Fruit fly (Drosophila melanogaster) whole organism: ENCODE measurements around the gene BOD1.

ENCODE experiments used
- Dll ChIP-seq: fragments of >200 bp; optimal IDR thresholded peaks from 2 replicates; lab custom pipeline; 2017
- usp ChIP-seq: fragments of >200 bp; optimal IDR thresholded peaks from 2 replicates; lab custom pipeline; 2017; ENCODE audit warnings: missing biosample characterization, missing genetic modification characterization, mixed read lengths

DNA sequence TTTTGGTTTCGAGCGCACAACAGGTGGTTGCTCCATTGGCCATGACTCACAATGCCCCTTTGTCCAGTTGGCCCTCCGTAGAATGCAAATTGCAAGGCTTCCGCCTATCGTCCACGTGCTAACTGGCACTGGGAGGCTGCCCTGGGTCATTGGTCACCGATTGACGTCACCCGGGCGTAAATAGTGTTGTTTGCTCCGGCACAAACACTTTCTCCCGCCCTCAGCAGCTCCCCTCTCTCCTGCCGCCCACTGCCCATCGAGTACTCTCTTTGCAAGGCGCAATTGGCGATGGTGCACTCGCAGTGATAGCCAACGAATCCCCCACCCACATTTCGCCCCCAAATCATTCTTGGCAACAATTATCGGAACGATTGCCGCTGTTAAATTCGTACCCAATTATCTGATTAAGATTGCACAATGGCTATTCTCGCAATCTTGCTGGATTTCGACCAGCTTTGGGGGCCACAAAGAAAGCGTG, 11.3 kb upstream of the BOD1 start:
- no peak for TF ChIP-seq usp (GFP tag; lab: Kevin White, UChicago)
- TF ChIP-seq Dll (lab: Kevin White, UChicago): no peak
